Fruit fly (Drosophila melanogaster) whole organism, embryonic: ENCODE results near the gene Cat.

Experiments used
- Ada2b ChIP-seq: fragments of 200-800 bp; sonication (Bioruptor generic); IDR thresholded peaks from 2 replicates; pipeline ENCODE4 v1.3.6; 2022; ENCODE audit warnings: missing biosample characterization, missing genetic modification characterization
- Antp ChIP-seq: fragments of 200-800 bp; sonication (Bioruptor generic); optimal IDR thresholded peaks from 3 replicates; lab custom pipeline; 2016; ENCODE audit warnings: missing biosample characterization, missing genetic modification characterization
- Atf-2 ChIP-seq: fragments of 200-800 bp; sonication (Bioruptor generic); optimal IDR thresholded peaks from 2 replicates; lab custom pipeline; 2016; ENCODE audit warnings: missing biosample characterization, missing genetic modification characterization
- Atf6 ChIP-seq: fragments of 200-800 bp; sonication (Bioruptor generic); IDR thresholded peaks from 2 replicates; pipeline ENCODE4 v1.3.6; 2022; ENCODE audit warnings: missing biosample characterization, missing genetic modification characterization
- B-H2 ChIP-seq: fragments of 200-800 bp; sonication (Bioruptor generic); optimal IDR thresholded peaks from 2 replicates; lab custom pipeline; 2018; ENCODE audit warnings: missing biosample characterization, mild to moderate bottlenecking, missing genetic modification characterization
- CG10209 ChIP-seq: fragments of 200-800 bp; sonication (Bioruptor generic); optimal IDR thresholded peaks from 3 replicates; lab custom pipeline; 2017; ENCODE audit warnings: missing biosample characterization, mild to moderate bottlenecking, missing genetic modification characterization, missing genetic modification reagents
- CG10431 ChIP-seq: fragments of 200-800 bp; sonication (Bioruptor generic); optimal IDR thresholded peaks from 3 replicates; lab custom pipeline; 2018; ENCODE audit warnings: missing biosample characterization, mild to moderate bottlenecking, missing genetic modification characterization
- CG11696 ChIP-seq: fragments of 200-800 bp; sonication (Bioruptor generic); IDR thresholded peaks from 2 replicates; pipeline ENCODE4 v1.3.6; 2022; ENCODE audit warnings: missing biosample characterization, missing genetic modification characterization
- CG12104 ChIP-seq: fragments of 200-800 bp; sonication (Bioruptor generic); optimal IDR thresholded peaks from 3 replicates; lab custom pipeline; 2016; ENCODE audit warnings: missing biosample characterization, missing genetic modification characterization
- CG12236 ChIP-seq: fragments of 200-800 bp; sonication (Bioruptor generic); optimal IDR thresholded peaks from 2 replicates; lab custom pipeline; 2016; ENCODE audit warnings: missing biosample characterization, missing genetic modification characterization
- CG12769 ChIP-seq: fragments of 200-800 bp; sonication (Bioruptor generic); optimal IDR thresholded peaks from 2 replicates; lab custom pipeline; 2019; ENCODE audit warnings: missing biosample characterization, mild to moderate bottlenecking, missing genetic modification characterization, moderate library complexity
- CG13296 ChIP-seq: fragments of 200-800 bp; sonication (Bioruptor generic); optimal IDR thresholded peaks from 3 replicates; lab custom pipeline; 2018; ENCODE audit warnings: missing biosample characterization, mild to moderate bottlenecking, missing genetic modification characterization
- CG15269 ChIP-seq: fragments of 200-800 bp; sonication (Bioruptor generic); optimal IDR thresholded peaks from 2 replicates; lab custom pipeline; 2018; ENCODE audit warnings: missing biosample characterization, mild to moderate bottlenecking, missing genetic modification characterization, moderate library complexity
- CG15696 ChIP-seq: fragments of 200-800 bp; sonication (Bioruptor generic); optimal IDR thresholded peaks from 2 replicates; lab custom pipeline; 2019; ENCODE audit warnings: missing biosample characterization, mild to moderate bottlenecking, missing genetic modification characterization, moderate library complexity
- CG16815 ChIP-seq: fragments of 200-800 bp; sonication (Bioruptor generic); optimal IDR thresholded peaks from 3 replicates; lab custom pipeline; 2017; ENCODE audit warnings: missing biosample characterization, mild to moderate bottlenecking, missing genetic modification characterization
- CG16863 ChIP-seq: fragments of 200-800 bp; sonication (Bioruptor generic); optimal IDR thresholded peaks from 3 replicates; lab custom pipeline; 2016; ENCODE audit warnings: missing biosample characterization, missing genetic modification characterization
- CG17328 ChIP-seq: fragments of 200-800 bp; sonication (Bioruptor generic); IDR thresholded peaks from 2 replicates; pipeline ENCODE4 v1.3.6; 2022; ENCODE audit warnings: missing biosample characterization, missing genetic modification characterization
- CG17912 ChIP-seq: fragments of 200-800 bp; sonication (Bioruptor generic); optimal IDR thresholded peaks from 2 replicates; lab custom pipeline; 2018; ENCODE audit warnings: missing biosample characterization, mild to moderate bottlenecking, missing genetic modification characterization
- CG18011 ChIP-seq: fragments of 200-800 bp; sonication (Bioruptor generic); optimal IDR thresholded peaks from 2 replicates; lab custom pipeline; 2017; ENCODE audit warnings: missing biosample characterization, missing genetic modification characterization, mild to moderate bottlenecking, moderate library complexity, missing genotype
- CG1832 ChIP-seq: fragments of 200-800 bp; sonication (Bioruptor generic); optimal IDR thresholded peaks from 2 replicates; lab custom pipeline; 2017; ENCODE audit warnings: missing biosample characterization, mild to moderate bottlenecking, missing genetic modification characterization, inconsistent platforms
- CG18619 ChIP-seq: fragments of 200-800 bp; sonication (Bioruptor generic); optimal IDR thresholded peaks from 3 replicates; lab custom pipeline; 2017; ENCODE audit warnings: missing biosample characterization, mild to moderate bottlenecking, missing genetic modification characterization
- CG18764 ChIP-seq: fragments of 200-800 bp; sonication (Bioruptor generic); optimal IDR thresholded peaks from 3 replicates; lab custom pipeline; 2016; ENCODE audit warnings: missing biosample characterization, missing genetic modification characterization
- CG2120 ChIP-seq: fragments of 200-800 bp; sonication (Bioruptor generic); optimal IDR thresholded peaks from 3 replicates; lab custom pipeline; 2016; ENCODE audit warnings: missing biosample characterization, missing genetic modification characterization
- CG2875 ChIP-seq: fragments of 200-800 bp; sonication (Bioruptor generic); optimal IDR thresholded peaks from 2 replicates; lab custom pipeline; 2017; ENCODE audit warnings: missing biosample characterization, mild to moderate bottlenecking, missing genetic modification characterization, missing genetic modification reagents
- CG4360 ChIP-seq: fragments of 200-800 bp; sonication (Bioruptor generic); IDR thresholded peaks from 2 replicates; pipeline ENCODE4 v1.3.6; 2022; ENCODE audit warnings: missing biosample characterization, missing genetic modification characterization
- CG8765 ChIP-seq: fragments of 200-800 bp; sonication (Bioruptor generic); IDR thresholded peaks from 2 replicates; pipeline ENCODE4 v1.3.6; 2022; ENCODE audit warnings: missing biosample characterization, missing genetic modification characterization
- CG8924 ChIP-seq: fragments of 200-800 bp; optimal IDR thresholded peaks from 3 replicates; lab custom pipeline; 2019; ENCODE audit warnings: missing biosample characterization, mild to moderate bottlenecking, missing genetic modification characterization, moderate library complexity
- CG9437 ChIP-seq: fragments of 200-800 bp; sonication (Bioruptor generic); optimal IDR thresholded peaks from 2 replicates; lab custom pipeline; 2018; ENCODE audit warnings: missing biosample characterization, mild to moderate bottlenecking, missing genetic modification characterization
- CG9817 ChIP-seq: fragments of 200-800 bp; sonication (Bioruptor generic); optimal IDR thresholded peaks from 2 replicates; lab custom pipeline; 2018; ENCODE audit warnings: missing biosample characterization, mild to moderate bottlenecking, missing genetic modification characterization, moderate library complexity
- CHES-1-like ChIP-seq: fragments of 200-800 bp; sonication (Bioruptor generic); optimal IDR thresholded peaks from 2 replicates; lab custom pipeline; 2016; ENCODE audit warnings: missing biosample characterization, missing genetic modification characterization
- Drgx ChIP-seq: fragments of 200-800 bp; sonication (Bioruptor generic); IDR thresholded peaks from 2 replicates; pipeline ENCODE4 v1.3.6; 2022; ENCODE audit warnings: missing biosample characterization, missing genetic modification characterization
- E2f2 ChIP-seq: fragments of 200-800 bp; sonication (Bioruptor generic); IDR thresholded peaks from 2 replicates; pipeline ENCODE4 v1.3.6; 2022; ENCODE audit warnings: missing biosample characterization, missing genetic modification characterization
- Fer1 ChIP-seq: fragments of 200-800 bp; sonication (Bioruptor generic); optimal IDR thresholded peaks from 2 replicates; lab custom pipeline; 2017; ENCODE audit warnings: missing biosample characterization, mild to moderate bottlenecking, missing genetic modification characterization
- Mes4 ChIP-seq: fragments of 200-800 bp; sonication (Bioruptor generic); optimal IDR thresholded peaks from 2 replicates; lab custom pipeline; 2016; ENCODE audit warnings: missing biosample characterization, missing genetic modification characterization
- Oli ChIP-seq: fragments of 200-800 bp; sonication (Bioruptor generic); optimal IDR thresholded peaks from 2 replicates; lab custom pipeline; 2018; ENCODE audit warnings: missing biosample characterization, mild to moderate bottlenecking, missing genetic modification characterization, moderate library complexity
- br ChIP-seq: fragments of >200 bp; optimal IDR thresholded peaks from 2 replicates; lab custom pipeline; 2017
- dmrt99B ChIP-seq: fragments of 200-800 bp; sonication (Bioruptor generic); optimal IDR thresholded peaks from 2 replicates; lab custom pipeline; 2018; ENCODE audit warnings: missing biosample characterization, mild to moderate bottlenecking, missing genetic modification characterization, moderate library complexity
- fd64A ChIP-seq: fragments of 200-800 bp; sonication (Bioruptor generic); optimal IDR thresholded peaks from 3 replicates; lab custom pipeline; 2018; ENCODE audit warnings: missing biosample characterization, mild to moderate bottlenecking, missing genetic modification characterization
- grn ChIP-seq: fragments of 200-800 bp; sonication (Bioruptor generic); optimal IDR thresholded peaks from 3 replicates; lab custom pipeline; 2017; ENCODE audit warnings: missing biosample characterization, missing genetic modification characterization
- inv ChIP-seq: fragments of 200-800 bp; sonication (Bioruptor generic); IDR thresholded peaks from 2 replicates; pipeline ENCODE4 v1.3.6; 2022; ENCODE audit warnings: missing biosample characterization, missing genetic modification characterization; ENCODE audit not compliant: partially characterized antibody
- jumu ChIP-seq: fragments of 200-800 bp; sonication (Bioruptor generic); optimal IDR thresholded peaks from 3 replicates; lab custom pipeline; 2016; ENCODE audit warnings: missing biosample characterization, missing genetic modification characterization
- kay ChIP-seq: fragments of 200-800 bp; sonication (Bioruptor generic); optimal IDR thresholded peaks from 2 replicates; lab custom pipeline; 2016; ENCODE audit warnings: missing biosample characterization, missing genetic modification characterization
- ken ChIP-seq: fragments of 200-800 bp; sonication (Bioruptor generic); IDR thresholded peaks from 3 replicates; pipeline ENCODE4 v1.3.6; 2022; ENCODE audit warnings: missing biosample characterization, missing genetic modification characterization
- mld ChIP-seq: fragments of 200-800 bp; sonication (Bioruptor generic); IDR thresholded peaks from 3 replicates; pipeline ENCODE4 v1.3.6; 2022; ENCODE audit warnings: missing biosample characterization, missing genetic modification characterization; ENCODE audit not compliant: partially characterized antibody
- pb ChIP-seq: fragments of 200-800 bp; sonication (Bioruptor generic); optimal IDR thresholded peaks from 3 replicates; lab custom pipeline; 2016; ENCODE audit warnings: missing biosample characterization, missing genetic modification characterization
- pum ChIP-seq: fragments of 200-800 bp; sonication (Bioruptor generic); optimal IDR thresholded peaks from 2 replicates; lab custom pipeline; 2016; ENCODE audit warnings: missing biosample characterization, missing genetic modification characterization
- ro ChIP-seq: fragments of 200-800 bp; sonication (Bioruptor generic); IDR thresholded peaks from 2 replicates; pipeline ENCODE4 v1.3.6; 2022; ENCODE audit warnings: missing biosample characterization, missing genetic modification characterization
- sens ChIP-seq: fragments of 200-800 bp; sonication (Bioruptor generic); peaks from one replicate; lab custom pipeline; 2016; ENCODE audit warnings: missing biosample characterization, missing genetic modification characterization
- tio ChIP-seq: fragments of 200-800 bp; sonication (Bioruptor generic); optimal IDR thresholded peaks from 2 replicates; lab custom pipeline; 2017; ENCODE audit warnings: missing biosample characterization, missing genetic modification characterization, inconsistent platforms
- wor ChIP-seq: fragments of 200-800 bp; sonication (Bioruptor generic); IDR thresholded peaks from 2 replicates; pipeline ENCODE4 v1.3.6; 2022; ENCODE audit warnings: missing biosample characterization, missing genetic modification characterization

Gene Cat

DNA sequence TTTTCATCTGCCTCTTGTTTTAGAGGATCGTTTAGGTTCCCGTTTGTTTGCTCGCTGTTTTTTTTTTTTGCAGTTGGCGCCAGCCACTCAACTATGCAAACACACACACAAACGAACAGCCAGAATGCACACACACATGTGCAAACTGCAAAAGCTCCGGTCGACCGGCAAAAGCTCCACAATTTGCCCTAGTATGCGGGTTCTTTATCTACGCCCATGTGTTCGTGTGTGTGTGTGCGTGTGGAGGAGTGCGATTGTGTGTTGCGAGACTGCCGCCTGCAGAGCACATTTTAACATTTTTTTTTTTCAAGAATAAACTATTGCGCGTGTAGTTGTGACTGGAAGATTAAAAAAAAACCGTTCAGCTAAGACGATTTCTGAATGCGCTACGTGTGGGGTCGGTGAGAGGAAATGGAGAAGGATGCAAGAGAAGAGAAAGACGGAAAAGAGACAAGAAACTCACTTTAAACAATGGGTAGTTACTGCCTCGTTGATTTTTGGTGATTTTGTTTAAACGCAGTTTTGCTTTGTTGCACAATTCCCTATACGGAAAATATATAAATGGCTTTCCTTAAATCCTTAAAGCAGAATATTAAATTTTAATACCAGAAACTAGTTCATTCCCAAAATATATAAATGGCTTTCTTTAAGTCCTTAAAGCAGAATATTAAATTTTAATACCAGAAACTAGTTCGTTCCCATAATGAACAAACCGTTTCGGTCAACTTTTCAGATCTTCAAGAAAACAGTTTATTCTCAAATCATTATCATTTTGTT lies 31.0 kb upstream of the Cat start (continued):
- TF ChIP-seq CG2120 (GFP tag; lab: Kevin White, UChicago), result peak; percentile 61
- peak; percentile 9 for TF ChIP-seq CG9817 (tag; lab: Kevin White, UChicago)
- peak; percentile 21 for TF ChIP-seq CHES-1-like
- TF ChIP-seq CG12236 (GFP tag; lab: Kevin White, UChicago), result no peak
- TF ChIP-seq ro, result no peak
- TF ChIP-seq tio (GFP tag; lab: Kevin White, UChicago), result no peak
- TF ChIP-seq CG17912 (GFP tag; lab: Kevin White, UChicago), result peak; percentile 41
- TF ChIP-seq dmrt99B, result peak; percentile 44
- TF ChIP-seq CG16815 (GFP tag; lab: Kevin White, UChicago), result no peak
- peak; percentile 25 for TF ChIP-seq CG12104 (GFP tag; lab: Kevin White, UChicago)
- TF ChIP-seq CG8924 (tag; lab: Kevin White, UChicago), result peak; percentile 9
- peak; percentile 12 for TF ChIP-seq pum (GFP tag; lab: Kevin White, UChicago)
- TF ChIP-seq CG15696 (tag; lab: Kevin White, UChicago), result no peak
- no peak for TF ChIP-seq mld (GFP tag; lab: Robert Waterston, UW)
- TF ChIP-seq grn (GFP tag; lab: Kevin White, UChicago), result no peak
- TF ChIP-seq CG2875 (GFP tag; lab: Kevin White, UChicago), result no peak
- peak; percentile 41 for TF ChIP-seq Ada2b (GFP tag; lab: Robert Waterston, UW)
- no peak for TF ChIP-seq inv
- no peak for TF ChIP-seq B-H2 (GFP tag; lab: Kevin White, UChicago)
- no peak for TF ChIP-seq Atf-2 (GFP tag; lab: Kevin White, UChicago)
- peak; percentile 12 for TF ChIP-seq CG13296
- TF ChIP-seq CG16863 (GFP tag; lab: Kevin White, UChicago), result no peak
- no peak for TF ChIP-seq ken
- no peak for TF ChIP-seq fd64A (GFP tag; lab: Kevin White, UChicago)
- no peak for TF ChIP-seq CG4360
- peak; percentile 41 for TF ChIP-seq CG18619 (GFP tag; lab: Kevin White, UChicago)
- no peak for TF ChIP-seq CG8765 (GFP tag; lab: Robert Waterston, UW)
- TF ChIP-seq kay (GFP tag; lab: Kevin White, UChicago), result no peak
- TF ChIP-seq jumu, result no peak
- no peak for TF ChIP-seq CG11696 (GFP tag; lab: Robert Waterston, UW)
- no peak for TF ChIP-seq wor
- 0 out of 2 replicates have a peak, but pooled peaks have one; percentile 34 for TF ChIP-seq Atf6
- TF ChIP-seq Oli (tag; lab: Kevin White, UChicago), result peak; percentile 55
- TF ChIP-seq Fer1 (GFP tag; lab: Kevin White, UChicago), result no peak
- peak; percentile 51 for TF ChIP-seq CG12769
- no peak for TF ChIP-seq br (lab: Kevin White, UChicago)
- peak; percentile 65 for TF ChIP-seq CG15269 (tag; lab: Kevin White, UChicago)
- 0 out of 2 replicates have a peak, but pooled peaks have one; percentile 7 for TF ChIP-seq E2f2 (GFP tag; lab: Robert Waterston, UW)
- TF ChIP-seq CG1832 (GFP tag; lab: Kevin White, UChicago), result no peak
- TF ChIP-seq sens (GFP tag; lab: Kevin White, UChicago), result peak; percentile 80
- no peak for TF ChIP-seq CG17328 (GFP tag; lab: Robert Waterston, UW)
- TF ChIP-seq Antp (GFP tag; lab: Kevin White, UChicago), result no peak
- no peak for TF ChIP-seq CG9437
- no peak for TF ChIP-seq pb (GFP tag; lab: Kevin White, UChicago)
- no peak for TF ChIP-seq CG10431 (GFP tag; lab: Kevin White, UChicago)
- TF ChIP-seq CG10209 (GFP tag; lab: Kevin White, UChicago), result peak; percentile 45
- no peak for TF ChIP-seq CG18011
- TF ChIP-seq Mes4 (GFP tag; lab: Kevin White, UChicago), result no peak
- TF ChIP-seq Drgx (GFP tag; lab: Robert Waterston, UW), result 0 out of 2 replicates have a peak, but pooled peaks have one; percentile 17
- no peak for TF ChIP-seq CG18764 (GFP tag; lab: Kevin White, UChicago)
